Fruit fly (Drosophila melanogaster) whole organism, embryonic: ENCODE data around the gene CG15046.
A peak's percentile ranks its signal among the peaks of the same experiment; 100 is the strongest.

Experiments
- Adf1 ChIP-seq: fragments of 200-800 bp; sonication (Bioruptor generic); IDR thresholded peaks from 2 replicates; pipeline ENCODE4 v1.3.6; 2022; ENCODE audit warnings: missing biosample characterization, missing genetic modification characterization
- B-H2 ChIP-seq: fragments of 200-800 bp; sonication (Bioruptor generic); optimal IDR thresholded peaks from 2 replicates; lab custom pipeline; 2018; ENCODE audit warnings: missing biosample characterization, mild to moderate bottlenecking, missing genetic modification characterization
- BEAF-32 ChIP-seq: fragments of 200-800 bp; sonication (Bioruptor generic); optimal IDR thresholded peaks from 3 replicates; lab custom pipeline; 2017; ENCODE audit warnings: missing biosample characterization, missing genetic modification characterization, mild to moderate bottlenecking, moderate library complexity, missing genetic modification reagents
- CG1024 ChIP-seq: fragments of 200-800 bp; sonication (Bioruptor generic); IDR thresholded peaks from 2 replicates; pipeline ENCODE4 v1.3.6; 2022; ENCODE audit warnings: missing biosample characterization, missing genetic modification characterization
- CG10959 ChIP-seq: fragments of 200-800 bp; sonication (Bioruptor generic); IDR thresholded peaks from 2 replicates; pipeline ENCODE4 v1.3.6; 2022; ENCODE audit warnings: missing biosample characterization, missing genetic modification characterization
- CG11504 ChIP-seq: fragments of 200-800 bp; sonication (Bioruptor generic); optimal IDR thresholded peaks from 3 replicates; lab custom pipeline; 2019; ENCODE audit warnings: missing biosample characterization, mild to moderate bottlenecking, missing genetic modification characterization, moderate library complexity
- CG1233 ChIP-seq: fragments of 200-800 bp; sonication (Bioruptor generic); optimal IDR thresholded peaks from 4 replicates; lab custom pipeline; 2018; ENCODE audit warnings: missing biosample characterization, mild to moderate bottlenecking, missing genetic modification characterization
- CG14710 ChIP-seq: fragments of 200-800 bp; sonication (Bioruptor generic); optimal IDR thresholded peaks from 3 replicates; lab custom pipeline; 2019; ENCODE audit warnings: missing biosample characterization, mild to moderate bottlenecking, missing genetic modification characterization, moderate library complexity
- CG15514 ChIP-seq: fragments of 200-800 bp; sonication (Bioruptor generic); optimal IDR thresholded peaks from 3 replicates; lab custom pipeline; 2017; ENCODE audit warnings: missing biosample characterization, missing genetic modification characterization, mild to moderate bottlenecking, moderate library complexity, missing genetic modification reagents
- CG1647 ChIP-seq: fragments of 200-800 bp; sonication (Bioruptor generic); optimal IDR thresholded peaks from 3 replicates; lab custom pipeline; 2016; ENCODE audit warnings: missing biosample characterization, missing genetic modification characterization
- CG16813 ChIP-seq: fragments of 200-800 bp; sonication (Bioruptor generic); IDR thresholded peaks from 3 replicates; pipeline ENCODE4 v1.3.6; 2022; ENCODE audit warnings: missing biosample characterization, missing genetic modification characterization; ENCODE audit not compliant: partially characterized antibody
- CG17361 ChIP-seq: fragments of 200-800 bp; sonication (Bioruptor generic); IDR thresholded peaks from 3 replicates; pipeline ENCODE4 v1.3.6; 2022; ENCODE audit warnings: missing biosample characterization, missing genetic modification characterization
- CG33213 ChIP-seq: fragments of 200-800 bp; sonication (Bioruptor generic); optimal IDR thresholded peaks from 3 replicates; lab custom pipeline; 2016; ENCODE audit warnings: missing biosample characterization, missing genetic modification characterization
- CG3407 ChIP-seq: fragments of 200-800 bp; sonication (Bioruptor generic); optimal IDR thresholded peaks from 2 replicates; lab custom pipeline; 2018; ENCODE audit warnings: missing biosample characterization, mild to moderate bottlenecking, missing genetic modification characterization
- CG34224 ChIP-seq: fragments of 200-800 bp; sonication (Bioruptor generic); IDR thresholded peaks from 3 replicates; pipeline ENCODE4 v1.3.6; 2022; ENCODE audit warnings: missing biosample characterization, missing genetic modification characterization; ENCODE audit not compliant: partially characterized antibody
- CG3838 ChIP-seq: fragments of 200-800 bp; sonication (Bioruptor generic); optimal IDR thresholded peaks from 3 replicates; lab custom pipeline; 2016; ENCODE audit warnings: missing biosample characterization, missing genetic modification characterization
- CG42726 ChIP-seq: fragments of 200-800 bp; sonication (Bioruptor generic); IDR thresholded peaks from 2 replicates; pipeline ENCODE4 v1.3.6; 2022; ENCODE audit warnings: missing biosample characterization, missing genetic modification characterization; ENCODE audit not compliant: partially characterized antibody
- CG4328 ChIP-seq: fragments of 200-800 bp; sonication (Bioruptor generic); optimal IDR thresholded peaks from 3 replicates; lab custom pipeline; 2017; ENCODE audit warnings: missing biosample characterization, missing genetic modification reagents, missing genetic modification characterization
- CG4617 ChIP-seq: fragments of 200-800 bp; sonication (Bioruptor generic); optimal IDR thresholded peaks from 3 replicates; lab custom pipeline; 2016; ENCODE audit warnings: missing biosample characterization, missing genetic modification characterization, borderline replicate concordance
- CG4854 ChIP-seq: fragments of 200-800 bp; sonication (Bioruptor generic); optimal IDR thresholded peaks from 2 replicates; lab custom pipeline; 2016; ENCODE audit warnings: missing biosample characterization, missing genetic modification characterization, inconsistent platforms
- CG6175 ChIP-seq: fragments of 200-800 bp; sonication (Bioruptor generic); IDR thresholded peaks from 3 replicates; pipeline ENCODE4 v1.3.6; 2022; ENCODE audit warnings: missing biosample characterization, missing genetic modification characterization
- CG8290 ChIP-seq, 3 experiments: fragments of 200-800 bp; sonication (Bioruptor generic); optimal IDR thresholded peaks; 2 replicates each; lab custom pipeline; 2016 to 2019; ENCODE audit warnings: missing biosample characterization in 3 of 3, missing genetic modification characterization in 3 of 3, mild to moderate bottlenecking in 2 of 3, moderate library complexity in 1 of 3
- CHES-1-like ChIP-seq: fragments of 200-800 bp; sonication (Bioruptor generic); optimal IDR thresholded peaks from 2 replicates; lab custom pipeline; 2016; ENCODE audit warnings: missing biosample characterization, missing genetic modification characterization
- D19B ChIP-seq: fragments of 200-800 bp; sonication (Bioruptor generic); optimal IDR thresholded peaks from 2 replicates; lab custom pipeline; 2017; ENCODE audit warnings: missing biosample characterization, mild to moderate bottlenecking, missing genetic modification characterization
- Dek ChIP-seq: fragments of 200-800 bp; sonication (Bioruptor generic); optimal IDR thresholded peaks from 3 replicates; lab custom pipeline; 2019; ENCODE audit warnings: missing biosample characterization, mild to moderate bottlenecking, missing genetic modification characterization, moderate library complexity
- Dll ChIP-seq: fragments of 200-800 bp; sonication (Bioruptor generic); IDR thresholded peaks from 4 replicates; pipeline ENCODE4 v1.3.6; 2022; ENCODE audit warnings: missing biosample characterization, missing genetic modification characterization; ENCODE audit not compliant: partially characterized antibody
- Hmr ChIP-seq: fragments of 200-800 bp; sonication (Bioruptor generic); optimal IDR thresholded peaks from 3 replicates; lab custom pipeline; 2017; ENCODE audit warnings: mild to moderate bottlenecking, missing biosample characterization, missing genetic modification reagents, missing genetic modification characterization
- Mad ChIP-seq: fragments of 200-800 bp; sonication (Bioruptor generic); optimal IDR thresholded peaks from 2 replicates; lab custom pipeline; 2016; ENCODE audit warnings: missing biosample characterization, missing genetic modification characterization
- Med ChIP-seq: fragments of 200-800 bp; sonication (Bioruptor generic); peaks from one replicate; lab custom pipeline; 2016; ENCODE audit warnings: missing biosample characterization, missing genetic modification characterization, mild to moderate bottlenecking, inconsistent platforms, moderate library complexity
- NC2α ChIP-seq: fragments of 200-800 bp; sonication (Bioruptor generic); optimal IDR thresholded peaks from 2 replicates; lab custom pipeline; 2016; ENCODE audit warnings: missing biosample characterization, missing genetic modification characterization
- Pdp1 ChIP-seq, 2 experiments: fragments of 200-800 bp; sonication (Bioruptor generic); optimal IDR thresholded peaks; 3 replicates each; lab custom pipeline; 2016; ENCODE audit warnings: missing biosample characterization in 2 of 2, missing genetic modification characterization in 2 of 2, mild to moderate bottlenecking in 1 of 2, moderate library complexity in 1 of 2
- Rfx ChIP-seq: fragments of 200-800 bp; sonication (Bioruptor generic); IDR thresholded peaks from 2 replicates; pipeline ENCODE4 v1.3.6; 2022; ENCODE audit warnings: missing biosample characterization, missing genetic modification characterization
- Scr ChIP-seq: fragments of 200-800 bp; sonication (Bioruptor generic); IDR thresholded peaks from 2 replicates; pipeline ENCODE4 v1.3.6; 2022; ENCODE audit warnings: missing biosample characterization, missing genetic modification characterization; ENCODE audit not compliant: partially characterized antibody
- Six4 ChIP-seq: fragments of 200-800 bp; sonication (Bioruptor generic); optimal IDR thresholded peaks from 2 replicates; lab custom pipeline; 2016; ENCODE audit warnings: missing biosample characterization, missing genetic modification characterization
- YL-1 ChIP-seq: fragments of 200-800 bp; sonication (Bioruptor generic); optimal IDR thresholded peaks from 3 replicates; lab custom pipeline; 2017; ENCODE audit warnings: missing biosample characterization, mild to moderate bottlenecking, missing genetic modification characterization
- ato ChIP-seq: fragments of 200-800 bp; sonication (Bioruptor generic); IDR thresholded peaks from 2 replicates; pipeline ENCODE4 v1.3.6; 2022; ENCODE audit warnings: missing biosample characterization, missing genetic modification characterization; ENCODE audit not compliant: partially characterized antibody
- cg ChIP-seq: fragments of 200-800 bp; sonication (Bioruptor generic); optimal IDR thresholded peaks from 3 replicates; lab custom pipeline; 2019; ENCODE audit warnings: missing biosample characterization, mild to moderate bottlenecking, missing genetic modification characterization, moderate library complexity
- dati ChIP-seq: fragments of 200-800 bp; sonication (Bioruptor generic); IDR thresholded peaks from 2 replicates; pipeline ENCODE4 v1.3.6; 2022; ENCODE audit warnings: missing biosample characterization, missing genetic modification characterization
- gfzf ChIP-seq: fragments of 200-800 bp; sonication (Bioruptor generic); optimal IDR thresholded peaks from 2 replicates; lab custom pipeline; 2016; ENCODE audit warnings: missing biosample characterization, mild to moderate bottlenecking, missing genetic modification characterization, moderate library complexity
- hth ChIP-seq: fragments of >200 bp; optimal IDR thresholded peaks from 2 replicates; lab custom pipeline; 2017; ENCODE audit warnings: inconsistent platforms
- inv ChIP-seq: fragments of 200-800 bp; sonication (Bioruptor generic); IDR thresholded peaks from 2 replicates; pipeline ENCODE4 v1.3.6; 2022; ENCODE audit warnings: missing biosample characterization, missing genetic modification characterization; ENCODE audit not compliant: partially characterized antibody
- nmo ChIP-seq: fragments of 200-800 bp; sonication (Bioruptor generic); optimal IDR thresholded peaks from 2 replicates; lab custom pipeline; 2018; ENCODE audit warnings: missing biosample characterization, mild to moderate bottlenecking, missing genetic modification characterization, moderate library complexity
- pb ChIP-seq: fragments of 200-800 bp; sonication (Bioruptor generic); optimal IDR thresholded peaks from 3 replicates; lab custom pipeline; 2016; ENCODE audit warnings: missing biosample characterization, missing genetic modification characterization
- row ChIP-seq: fragments of 200-800 bp; sonication (Bioruptor generic); IDR thresholded peaks from 3 replicates; pipeline ENCODE4 v1.3.6; 2022; ENCODE audit warnings: missing biosample characterization, missing genetic modification characterization
- run ChIP-seq: fragments of 200-800 bp; sonication (Bioruptor generic); optimal IDR thresholded peaks from 3 replicates; lab custom pipeline; 2018; ENCODE audit warnings: missing biosample characterization, mild to moderate bottlenecking, missing genetic modification characterization
- sqz ChIP-seq: fragments of 200-800 bp; sonication (Bioruptor generic); optimal IDR thresholded peaks from 3 replicates; lab custom pipeline; 2018; ENCODE audit warnings: missing biosample characterization, mild to moderate bottlenecking, missing genetic modification characterization
- tup ChIP-seq: fragments of 200-800 bp; sonication (Bioruptor generic); optimal IDR thresholded peaks from 2 replicates; lab custom pipeline; 2016; ENCODE audit warnings: missing biosample characterization, mild to moderate bottlenecking, missing genetic modification characterization, moderate library complexity

CG15046 gene

DNA sequence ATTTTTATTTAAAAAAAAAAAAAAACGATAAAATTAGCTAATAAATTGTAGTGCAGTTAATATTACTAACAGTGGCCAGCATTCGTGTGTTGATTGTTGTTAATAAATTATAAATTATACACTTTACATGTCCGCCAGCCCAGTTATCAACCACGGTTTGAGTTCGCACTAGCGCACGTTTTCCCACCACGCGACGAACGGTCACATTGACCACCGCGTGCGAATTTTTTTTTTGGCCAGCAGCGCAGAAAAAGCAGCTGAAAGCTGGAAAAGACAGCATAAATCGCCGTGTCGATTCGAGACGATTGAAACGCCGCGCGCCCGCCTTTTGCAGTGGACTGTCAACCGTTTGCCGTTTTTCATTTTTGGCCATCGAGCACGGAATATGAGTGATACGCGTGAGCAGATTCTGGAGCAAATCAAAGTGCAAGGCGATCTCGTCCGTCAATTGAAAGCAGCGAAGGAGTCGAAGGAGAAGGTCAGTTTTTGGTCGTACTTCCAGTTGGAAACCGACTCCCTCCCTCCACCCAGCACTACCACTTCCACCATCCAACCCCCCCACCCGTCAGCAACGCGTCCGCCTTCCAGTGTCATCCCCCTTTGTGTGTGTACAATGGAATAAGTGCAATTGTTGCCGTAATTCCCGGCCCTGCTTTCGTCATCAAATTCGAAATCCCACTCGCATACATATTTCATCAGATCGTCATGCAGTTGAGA lies 25.9 kb upstream of the CG15046 start, which contains the start of the genes Bx and HisRS (continued):
- no peak for TF ChIP-seq tup (GFP tag; lab: Kevin White, UChicago)
- TF ChIP-seq CG8290 (GFP tag; optimal IDR thresholded peaks at IDR 0.05; lab: Kevin White, UChicago), result no peak
- peak in 1 of 2 experiments; percentile 61 for TF ChIP-seq CG8290 (tag; optimal IDR thresholded peaks at IDR 0.05; lab: Kevin White, UChicago)
- TF ChIP-seq CG3407 (GFP tag; lab: Kevin White, UChicago), result no peak
- peak; percentile 20 for TF ChIP-seq Mad (GFP tag; lab: Kevin White, UChicago)
- TF ChIP-seq CG6175 (GFP tag; lab: Robert Waterston, UW), result no peak
- TF ChIP-seq CG15514, result peak; percentile 42
- 0 out of 3 replicates have a peak, but pooled peaks have one; percentile 20 for TF ChIP-seq CG17361 (GFP tag; lab: Robert Waterston, UW)
- peak; percentile 59 for TF ChIP-seq CG42726 (GFP tag; lab: Robert Waterston, UW)
- TF ChIP-seq CG33213, result peak; percentile 51
- TF ChIP-seq gfzf (GFP tag; lab: Kevin White, UChicago), result peak; percentile 82
- 0 out of 3 replicates have a peak, but pooled peaks have one; percentile 23 for TF ChIP-seq row
- peak; percentile 28; the same call in 1 of the 3 replicates for TF ChIP-seq CG16813 (GFP tag; lab: Robert Waterston, UW)
- peak; percentile 52 for TF ChIP-seq CG11504
- peak; percentile 94 for TF ChIP-seq sqz
- TF ChIP-seq inv (GFP tag; lab: Robert Waterston, UW), result 0 out of 2 replicates have a peak, but pooled peaks have one; percentile 8
- no peak for TF ChIP-seq CG10959 (GFP tag; lab: Robert Waterston, UW)
- TF ChIP-seq dati (GFP tag; lab: Robert Waterston, UW), result 0 out of 2 replicates have a peak, but pooled peaks have one; percentile 15
- TF ChIP-seq CG4617, result peak; percentile 1
- TF ChIP-seq run (tag; lab: Kevin White, UChicago), result no peak
- TF ChIP-seq Med, result peak; percentile 83
- no peak for TF ChIP-seq CG4854 (GFP tag; lab: Kevin White, UChicago)
- TF ChIP-seq CG14710, result peak; percentile 20
- TF ChIP-seq nmo (GFP tag; lab: Kevin White, UChicago), result peak; percentile 26
- peak; percentile 21 for TF ChIP-seq B-H2
- peak; percentile 38 for TF ChIP-seq Hmr (GFP tag; lab: Kevin White, UChicago)
- TF ChIP-seq D19B (GFP tag; lab: Kevin White, UChicago), result no peak
- TF ChIP-seq YL-1 (GFP tag; lab: Kevin White, UChicago), result peak; percentile 19
- TF ChIP-seq BEAF-32 (GFP tag; lab: Kevin White, UChicago), result peak; percentile 50
- TF ChIP-seq ato, result no peak
- TF ChIP-seq Adf1 (GFP tag; lab: Robert Waterston, UW), result peak; percentile 42
- TF ChIP-seq Dek (tag; lab: Kevin White, UChicago), result peak; percentile 14

DNA sequence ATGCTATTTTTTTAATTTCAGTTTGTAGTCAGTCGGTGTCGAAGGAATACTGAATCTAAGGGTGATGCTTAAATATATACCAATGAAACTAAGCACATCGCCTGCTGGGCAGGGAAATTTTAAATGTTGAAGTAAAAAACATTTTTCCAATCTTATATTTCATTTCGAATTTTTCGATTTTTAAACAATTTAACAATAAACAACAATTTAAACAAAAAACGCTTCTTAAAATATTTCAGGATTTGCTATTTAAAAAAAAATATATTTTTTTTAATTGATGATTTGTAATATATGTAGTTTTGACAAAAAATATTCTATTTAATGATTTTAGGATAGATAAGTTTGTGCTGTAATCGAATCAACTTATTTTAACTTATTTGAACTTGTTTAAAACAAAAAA lies 25.3 kb upstream of the CG15046 start, which contains the start of gene CG6470:
Gene CG6470, minus strand, starts transcription at position 101 of the 400 bp plus-strand sequence.
- TF ChIP-seq cg (GFP tag; lab: Kevin White, UChicago) (no peak), CG1647 (no peak), Rfx (GFP tag; lab: Robert Waterston, UW) (no peak), CG1233 (GFP tag; lab: Kevin White, UChicago) (no peak), Six4 (no peak), NC2α (GFP tag; lab: Kevin White, UChicago) (no peak), pb (no peak), CG4328 (GFP tag; lab: Kevin White, UChicago) (no peak), CG1024 (GFP tag; lab: Robert Waterston, UW) (no peak), CG3838 (no peak), Dll (GFP tag; lab: Robert Waterston, UW) (no peak), CHES-1-like (GFP tag; lab: Kevin White, UChicago) (no peak), CG34224 (no peak), hth (lab: Kevin White, UChicago) (no peak), Scr (GFP tag; lab: Robert Waterston, UW) (no peak), Pdp1 (GFP tag; optimal IDR thresholded peaks at IDR 0.05; lab: Kevin White, UChicago) (no peak)
